Worm (Caenorhabditis elegans) whole organism, L2 larva: ENCODE measurements around the gene npl-4.1.

Source experiments
- ZK546.5 ChIP-seq: sonication (generic microtip); optimal IDR thresholded peaks from 2 replicates; lab custom pipeline; 2017; ENCODE audit warnings: missing biosample characterization, missing genetic modification characterization
- ama-1 ChIP-seq: fragments of 150-350 bp; optimal IDR thresholded peaks from 2 replicates; lab custom pipeline; 2018; ENCODE audit warnings: inconsistent platforms
- ceh-82 ChIP-seq: fragments of 150-350 bp; optimal IDR thresholded peaks from 2 replicates; lab custom pipeline; 2014; ENCODE audit warnings: missing biosample characterization, missing genetic modification characterization
- crh-2 ChIP-seq: sonication (generic microtip); optimal IDR thresholded peaks from 2 replicates; lab custom pipeline; 2017; ENCODE audit warnings: missing biosample characterization, missing genetic modification characterization
- elt-1 ChIP-seq: fragments of 150-350 bp; optimal IDR thresholded peaks from 2 replicates; lab custom pipeline; 2014; ENCODE audit warnings: missing biosample characterization, missing genetic modification characterization
- mdl-1 ChIP-seq, 2 experiments: fragments of 150-350 bp in 1 of 2; sonication (generic microtip) in 1 of 2; optimal IDR thresholded peaks; 2 replicates each; lab custom pipeline; 2017; ENCODE audit warnings: missing biosample characterization in 2 of 2, missing genetic modification characterization in 2 of 2
- skn-1 ChIP-seq: sonication (generic microtip); optimal IDR thresholded peaks from 2 replicates; lab custom pipeline; 2017; ENCODE audit warnings: missing biosample characterization, missing genetic modification characterization
- zag-1 ChIP-seq: fragments of 150-350 bp; optimal IDR thresholded peaks from 2 replicates; lab custom pipeline; 2014; ENCODE audit warnings: missing biosample characterization, missing genetic modification characterization

ce11 chrII:5680703-5681102 is 49.6 kb downstream of the npl-4.1 start, which contains the start of gene flp-27:
- TF ChIP-seq ama-1 (lab: Kevin White, UChicago) (no peak), mdl-1 (tag; optimal IDR thresholded peaks at IDR 0.05; lab: Kevin White, UChicago) (no peak), elt-1 (no peak), ZK546.5 (tag; lab: Kevin White, UChicago) (no peak), crh-2 (no peak), ceh-82 (tag; lab: Kevin White, UChicago) (no peak), zag-1 (tag; lab: Kevin White, UChicago) (no peak), skn-1 (tag; lab: Kevin White, UChicago) (no peak)
